Worm (Caenorhabditis elegans) whole organism, L4 larva: Measurements from ENCODE around the gene mrp-8.
A peak's percentile ranks its signal among the peaks of the same experiment; 100 is the strongest.

ENCODE experiments used
- D1046.2 ChIP-seq: fragments of 200-800 bp; sonication (Bioruptor generic); IDR thresholded peaks from 2 replicates; pipeline ENCODE4 v1.3.6; 2022; ENCODE audit warnings: missing genetic modification characterization, missing compliant biosample characterization
- F37D6.2 ChIP-seq: sonication (generic microtip); optimal IDR thresholded peaks from 2 replicates; lab custom pipeline; 2016; ENCODE audit warnings: mild to moderate bottlenecking, missing genetic modification characterization, missing compliant biosample characterization
- F44E2.7 ChIP-seq: fragments of 200-800 bp; sonication (Bioruptor generic); IDR thresholded peaks from 2 replicates; pipeline ENCODE4 v2.1.2; 2022; ENCODE audit warnings: missing genetic modification characterization, missing compliant biosample characterization
- Y5F2A.4 ChIP-seq: fragments of 200-800 bp; sonication (Bioruptor generic); optimal IDR thresholded peaks from 2 replicates; lab custom pipeline; 2018; ENCODE audit warnings: mild to moderate bottlenecking, missing genetic modification characterization, missing compliant biosample characterization
- ceh-28 ChIP-seq: fragments of 150-350 bp; optimal IDR thresholded peaks from 2 replicates; lab custom pipeline; 2014; ENCODE audit warnings: missing biosample characterization, missing genetic modification reagents, missing genetic modification characterization
- ceh-32 ChIP-seq: sonication (generic microtip); optimal IDR thresholded peaks from 2 replicates; lab custom pipeline; 2016; ENCODE audit warnings: mild to moderate bottlenecking, missing genetic modification characterization, missing compliant biosample characterization; ENCODE audit not compliant: poor library complexity
- ces-1 ChIP-seq: fragments of 150-350 bp; sonication (generic microtip); optimal IDR thresholded peaks from 4 replicates; lab custom pipeline; 2014; ENCODE audit warnings: missing biosample characterization, missing genetic modification reagents, missing genetic modification characterization
- daf-16 ChIP-seq, 3 experiments: sonication (generic microtip); optimal IDR thresholded peaks; 2 replicates each; lab custom pipeline; 2016 to 2017; ENCODE audit warnings: missing genetic modification characterization in 3 of 3, missing genetic modification reagents in 3 of 3, mild to moderate bottlenecking in 2 of 3, missing compliant biosample characterization in 2 of 3, missing biosample characterization in 1 of 3, moderate library complexity in 1 of 3
- dmd-6 ChIP-seq: fragments of 200-800 bp; sonication (Bioruptor generic); IDR thresholded peaks from 2 replicates; pipeline ENCODE4 v1.3.6; 2022; ENCODE audit warnings: missing genetic modification reagents, missing genetic modification characterization, missing compliant biosample characterization
- dmd-8 ChIP-seq: fragments of 200-800 bp; sonication (Bioruptor generic); IDR thresholded peaks from 2 replicates; pipeline ENCODE4 v1.3.6; 2022; ENCODE audit warnings: missing genetic modification characterization, missing compliant biosample characterization
- dve-1 ChIP-seq: sonication (generic microtip); optimal IDR thresholded peaks from 2 replicates; lab custom pipeline; 2017; ENCODE audit warnings: antibody characterized with exemption, mild to moderate bottlenecking, missing genetic modification characterization, missing compliant biosample characterization; ENCODE audit not compliant: insufficient read depth
- egl-27 ChIP-seq: sonication (generic microtip); optimal IDR thresholded peaks from 3 replicates; lab custom pipeline; 2017; ENCODE audit warnings: missing biosample characterization, missing genetic modification reagents, missing genetic modification characterization
- hlh-11 ChIP-seq: fragments of 200-800 bp; sonication (Bioruptor generic); optimal IDR thresholded peaks from 2 replicates; lab custom pipeline; 2018; ENCODE audit warnings: mild to moderate bottlenecking, missing genetic modification characterization, missing compliant biosample characterization
- hlh-30 ChIP-seq: sonication (generic microtip); optimal IDR thresholded peaks from 2 replicates; lab custom pipeline; 2017; ENCODE audit warnings: antibody characterized with exemption, mild to moderate bottlenecking, missing genetic modification characterization, missing compliant biosample characterization; ENCODE audit not compliant: insufficient read depth
- lim-7 ChIP-seq: fragments of 200-800 bp; sonication (Bioruptor generic); IDR thresholded peaks from 2 replicates; pipeline ENCODE4 v1.3.6; 2022; ENCODE audit warnings: missing genetic modification characterization, missing compliant biosample characterization
- lin-1 ChIP-seq: fragments of 200-800 bp; sonication (Bioruptor generic); IDR thresholded peaks from 2 replicates; pipeline ENCODE4 v1.3.6; 2022; ENCODE audit warnings: missing genetic modification reagents, missing genetic modification characterization, missing compliant biosample characterization
- lin-13 ChIP-seq: fragments of 150-350 bp; optimal IDR thresholded peaks from 2 replicates; lab custom pipeline; 2014; ENCODE audit warnings: missing biosample characterization, missing genetic modification reagents, missing genetic modification characterization
- lin-38 ChIP-seq: fragments of 200-800 bp; sonication (Bioruptor generic); IDR thresholded peaks from 2 replicates; pipeline ENCODE4 v1.3.6; 2022; ENCODE audit warnings: missing genetic modification reagents, missing genetic modification characterization, missing compliant biosample characterization
- mes-2 ChIP-seq: sonication (generic microtip); optimal IDR thresholded peaks from 2 replicates; lab custom pipeline; 2016; ENCODE audit warnings: missing genotype, mild to moderate bottlenecking, missing genetic modification characterization, missing compliant biosample characterization; ENCODE audit not compliant: poor library complexity, severe bottlenecking
- nhr-102 ChIP-seq: sonication (generic microtip); optimal IDR thresholded peaks from 2 replicates; lab custom pipeline; 2016; ENCODE audit warnings: mild to moderate bottlenecking, missing genetic modification characterization, moderate library complexity, missing compliant biosample characterization
- nhr-237 ChIP-seq: sonication (generic microtip); optimal IDR thresholded peaks from 2 replicates; lab custom pipeline; 2017; ENCODE audit warnings: missing biosample characterization, missing genetic modification characterization
- nhr-25 ChIP-seq: sonication (generic microtip); optimal IDR thresholded peaks from 2 replicates; lab custom pipeline; 2017; ENCODE audit warnings: missing genetic modification characterization, mild to moderate bottlenecking, missing compliant biosample characterization, antibody characterized with exemption, moderate library complexity, borderline replicate concordance; ENCODE audit not compliant: insufficient read depth
- nhr-28 ChIP-seq: fragments of 150-350 bp; optimal IDR thresholded peaks from 2 replicates; lab custom pipeline; 2014; ENCODE audit warnings: missing biosample characterization, missing genetic modification characterization
- nhr-41 ChIP-seq: fragments of 200-800 bp; sonication (Bioruptor generic); IDR thresholded peaks from 2 replicates; pipeline ENCODE4 v1.3.6; 2022; ENCODE audit warnings: missing genetic modification reagents, missing genetic modification characterization, missing compliant biosample characterization
- nhr-42 ChIP-seq: fragments of 200-800 bp; sonication (Bioruptor generic); IDR thresholded peaks from 2 replicates; pipeline ENCODE4 v1.3.6; 2022; ENCODE audit warnings: missing genetic modification characterization, missing compliant biosample characterization
- nhr-48 ChIP-seq: sonication (generic microtip); optimal IDR thresholded peaks from 2 replicates; lab custom pipeline; 2016; ENCODE audit warnings: mild to moderate bottlenecking, missing genetic modification characterization, missing compliant biosample characterization
- nhr-6 ChIP-seq: fragments of 150-350 bp; optimal IDR thresholded peaks from 2 replicates; lab custom pipeline; 2014; ENCODE audit warnings: missing biosample characterization, missing genetic modification characterization
- nhr-77 ChIP-seq: fragments of 150-350 bp; optimal IDR thresholded peaks from 2 replicates; lab custom pipeline; 2014; ENCODE audit warnings: missing biosample characterization, missing genetic modification characterization
- php-3 ChIP-seq: fragments of 200-800 bp; sonication (Bioruptor generic); IDR thresholded peaks from 2 replicates; pipeline ENCODE4 v1.3.6; 2022; ENCODE audit warnings: missing genetic modification reagents, missing genetic modification characterization, missing compliant biosample characterization
- pqm-1 ChIP-seq: sonication (generic microtip); optimal IDR thresholded peaks from 2 replicates; lab custom pipeline; 2017; ENCODE audit warnings: missing biosample characterization, missing genetic modification characterization
- snpc-4 ChIP-seq: fragments of 150-350 bp; optimal IDR thresholded peaks from 2 replicates; lab custom pipeline; 2014; ENCODE audit warnings: missing biosample characterization, missing genetic modification characterization
- tra-1 ChIP-seq: fragments of 200-800 bp; sonication (Bioruptor generic); IDR thresholded peaks from 2 replicates; pipeline ENCODE4 v1.3.6; 2022; ENCODE audit warnings: missing genetic modification reagents, missing genetic modification characterization, missing compliant biosample characterization
- unc-62 ChIP-seq, 3 experiments: fragments of 150-350 bp in 1 of 3; sonication (generic microtip); optimal IDR thresholded peaks in 2 of 3; peaks in 1 of 3; 1 replicate in 1 of 3; 2 replicates in 2 of 3; lab custom pipeline; 2014 to 2017; ENCODE audit warnings: missing biosample characterization in 3 of 3, missing genetic modification characterization in 3 of 3, missing genetic modification reagents in 3 of 3, missing genotype in 1 of 3
- zfp-2 ChIP-seq: sonication (generic microtip); optimal IDR thresholded peaks from 2 replicates; lab custom pipeline; 2016; ENCODE audit warnings: mild to moderate bottlenecking, missing genetic modification characterization, missing compliant biosample characterization

Gene mrp-8

ce11 chrIII:12317492-12317891 is 14.5 kb upstream of the mrp-8 start:
- TF ChIP-seq F44E2.7 (GFP tag; lab: Robert Waterston, UW) (no peak), nhr-102 (tag; lab: Kevin White, UChicago) (no peak), lin-1 (GFP tag; lab: Robert Waterston, UW) (peak; percentile 87), lim-7 (no peak), ces-1 (GFP tag; lab: Kevin White, UChicago) (no peak), hlh-11 (tag; lab: Kevin White, UChicago) (peak; percentile 79), dve-1 (tag; lab: Kevin White, UChicago) (peak; percentile 76), hlh-30 (tag; lab: Kevin White, UChicago) (peak; percentile 49), daf-16 (GFP tag; optimal IDR thresholded peaks at IDR 0.05; lab: Kevin White, UChicago) (no peak), daf-16 (tag; optimal IDR thresholded peaks at IDR 0.05; lab: Kevin White, UChicago) (peak; percentile 88), nhr-6 (tag; lab: Kevin White, UChicago) (peak; percentile 81), dmd-6 (peak; percentile 86), mes-2 (tag; lab: Kevin White, UChicago) (peak; percentile 4), Y5F2A.4 (GFP tag; lab: Kevin White, UChicago) (no peak), php-3 (GFP tag; lab: Robert Waterston, UW) (peak; percentile 88), nhr-28 (tag; lab: Kevin White, UChicago) (peak; percentile 83), lin-13 (GFP tag; lab: Kevin White, UChicago) (peak; percentile 38), unc-62 (GFP tag; optimal IDR thresholded peaks at IDR 0.05 in 1 of 2; lab: Kevin White, UChicago) (peak in 1 of 2 experiments; percentile 90), unc-62 (tag; optimal IDR thresholded peaks at IDR 0.05; lab: Kevin White, UChicago) (no peak), lin-38 (peak; percentile 24; the same call in 1 of the 2 replicates), nhr-41 (peak; percentile 92), nhr-48 (tag; lab: Kevin White, UChicago) (no peak), pqm-1 (tag; lab: Kevin White, UChicago) (peak; percentile 86), dmd-8 (GFP tag; lab: Robert Waterston, UW) (no peak)

ce11 chrIII:12315179-12315578 is 12.2 kb upstream of the mrp-8 start, which contains the start of gene Y75B8A.37:
Gene Y75B8A.37, plus strand, starts transcription at chrIII:12315479.
- TF ChIP-seq F37D6.2 (tag; lab: Kevin White, UChicago) (no peak), dve-1 (tag; lab: Kevin White, UChicago) (no peak)

DNA sequence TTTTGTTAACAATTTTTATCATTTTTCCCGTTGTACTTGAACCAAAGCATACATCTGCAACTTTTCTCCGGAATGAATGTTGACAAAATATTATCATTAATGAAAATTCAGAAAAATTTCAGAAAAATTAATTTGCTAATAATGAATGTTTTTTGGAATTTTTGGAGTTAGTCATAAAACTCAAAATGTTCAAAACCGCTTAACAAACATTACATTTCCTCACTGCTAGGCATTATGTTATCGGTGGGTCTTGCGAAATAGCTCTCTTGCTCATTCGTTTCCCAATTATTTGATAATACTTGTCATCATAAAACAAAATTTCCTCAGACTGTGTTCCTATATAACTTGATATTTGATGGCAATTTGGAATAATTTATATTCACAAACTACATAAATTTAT is 9.9 kb upstream of the mrp-8 start, which contains the start of gene Y75B8A.39:
Gene Y75B8A.39, plus strand, starts transcription at position 301 of the 400 bp plus-strand sequence.
- TF ChIP-seq php-3 (GFP tag; lab: Robert Waterston, UW) (0 out of 2 replicates have a peak, but pooled peaks have one; percentile 17), pqm-1 (tag; lab: Kevin White, UChicago) (peak; percentile 20), nhr-42 (GFP tag; lab: Robert Waterston, UW) (no peak)
- TF ChIP-seq, all 104 proteins: peak for 2

DNA sequence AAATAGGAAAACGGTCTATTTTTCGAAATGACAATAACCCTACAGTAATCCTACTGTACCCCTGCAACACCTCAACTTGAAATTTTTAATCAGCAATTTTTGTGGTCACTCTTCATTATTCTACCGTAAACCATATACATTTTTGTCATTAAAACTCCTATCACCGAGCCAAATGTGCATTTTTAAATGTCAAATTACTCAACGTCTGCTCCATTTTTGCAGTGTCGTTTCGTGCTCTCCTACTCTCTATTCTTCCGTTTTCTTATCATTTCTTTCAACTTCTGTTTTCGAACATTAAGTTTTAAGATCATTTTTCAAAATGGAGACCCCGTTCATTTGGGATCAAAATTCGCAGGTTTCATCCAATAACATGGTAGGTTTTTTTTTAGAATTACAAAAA is 4.5 kb upstream of the mrp-8 start, which contains the start of gene pqn-92:
Gene pqn-92, plus strand, starts transcription at position 307 of the 400 bp plus-strand sequence.
- TF ChIP-seq nhr-237 (tag; lab: Kevin White, UChicago) (no peak), pqm-1 (tag; lab: Kevin White, UChicago) (peak; percentile 94), nhr-28 (tag; lab: Kevin White, UChicago) (peak; percentile 65), egl-27 (tag; lab: Kevin White, UChicago) (no peak), nhr-6 (tag; lab: Kevin White, UChicago) (peak; percentile 99), dve-1 (tag; lab: Kevin White, UChicago) (peak; percentile 14), zfp-2 (tag; lab: Kevin White, UChicago) (no peak), nhr-77 (tag; lab: Kevin White, UChicago) (peak; percentile 26), hlh-11 (tag; lab: Kevin White, UChicago) (peak; percentile 27), dmd-6 (peak; percentile 61; the same call in 1 of the 2 replicates)
- TF ChIP-seq, all 104 proteins: peak for 7

- no peak for TF ChIP-seq snpc-4
- no peak for TF ChIP-seq nhr-6 (tag; lab: Kevin White, UChicago)
- no peak for TF ChIP-seq tra-1 (GFP tag; lab: Robert Waterston, UW)
- TF ChIP-seq ceh-28 (tag; lab: Kevin White, UChicago), result no peak
- peak; percentile 15 for TF ChIP-seq nhr-28 (tag; lab: Kevin White, UChicago)
- TF ChIP-seq nhr-25, result no peak
- peak; percentile 49 for TF ChIP-seq hlh-30 (tag; lab: Kevin White, UChicago)
- TF ChIP-seq egl-27 (tag; lab: Kevin White, UChicago), result no peak
- no peak for TF ChIP-seq ceh-32 (tag; lab: Kevin White, UChicago)
- TF ChIP-seq D1046.2 (GFP tag; lab: Robert Waterston, UW), result no peak
Measured at ce11 chrIII:12304805-12305377, 1.9 kb upstream of the mrp-8 start.
